Worm (Caenorhabditis elegans): Measurements from ENCODE around the gene Y69E1A.4.
A peak's percentile ranks its signal among the peaks of the same experiment; 100 is the strongest.

Gene Y69E1A.4

ce11 chrIV:10970333-10970732 is 15.3 kb downstream of the Y69E1A.4 start:
- TF ChIP-seq elt-2 (tag; optimal IDR thresholded peaks at IDR 0.05): peak; percentile 97
- TF ChIP-seq nhr-25 (tag; optimal IDR thresholded peaks at IDR 0.05): no peak
- no peak for TF ChIP-seq ama-1 (optimal IDR thresholded peaks at IDR 0.05)
- TF ChIP-seq pqm-1 (tag; optimal IDR thresholded peaks at IDR 0.05): peak; percentile 83
- no peak for TF ChIP-seq nhr-43 (tag; optimal IDR thresholded peaks at IDR 0.05; ENCODE audit: poor library complexity, severe bottlenecking)
- no peak for TF ChIP-seq lin-15B (tag; optimal IDR thresholded peaks at IDR 0.05)
- no peak for TF ChIP-seq ceh-9 (tag; optimal IDR thresholded peaks at IDR 0.05)
- no peak for TF ChIP-seq nhr-77 (tag; optimal IDR thresholded peaks at IDR 0.05)
- TF ChIP-seq pha-4 (tag; optimal IDR thresholded peaks at IDR 0.05): peak; percentile 20

ce11 chrIV:10970767-10971166 is 15.7 kb downstream of the Y69E1A.4 start:
- TF ChIP-seq mdl-1 (tag; optimal IDR thresholded peaks at IDR 0.05): no peak

ce11 chrIV:10971636-10972199 is 16.7 kb downstream of the Y69E1A.4 start:
- TF ChIP-seq nhr-77 (tag; optimal IDR thresholded peaks at IDR 0.05) (no peak), mdl-1 (tag; optimal IDR thresholded peaks at IDR 0.05) (no peak), nhr-25 (tag; optimal IDR thresholded peaks at IDR 0.05) (peak; percentile 69), nhr-237 (tag; optimal IDR thresholded peaks at IDR 0.05) (no peak), daf-12 (tag; optimal IDR thresholded peaks at IDR 0.05) (no peak), elt-2 (tag; optimal IDR thresholded peaks at IDR 0.05) (peak; percentile 14), pha-4 (tag; optimal IDR thresholded peaks at IDR 0.05) (peak; percentile 59), nhr-11 (tag; optimal IDR thresholded peaks at IDR 0.05) (no peak), nhr-23 (tag; optimal IDR thresholded peaks at IDR 0.05) (peak; percentile 25), sea-2 (GFP tag; optimal IDR thresholded peaks at IDR 0.05) (no peak), ceh-16 (tag; optimal IDR thresholded peaks at IDR 0.05) (no peak), ztf-4 (tag; optimal IDR thresholded peaks at IDR 0.05) (no peak), nfya-1 (tag; optimal IDR thresholded peaks at IDR 0.05; ENCODE audit: insufficient read depth) (no peak), aly-2 (tag; optimal IDR thresholded peaks at IDR 0.05) (no peak), jun-1 (tag; optimal IDR thresholded peaks at IDR 0.05) (no peak), ceh-28 (tag; optimal IDR thresholded peaks at IDR 0.05) (no peak), nhr-67 (tag; optimal IDR thresholded peaks at IDR 0.05) (no peak), eor-1 (tag; optimal IDR thresholded peaks at IDR 0.05) (no peak), zag-1 (tag; optimal IDR thresholded peaks at IDR 0.05) (no peak), R02D3.7 (tag; optimal IDR thresholded peaks at IDR 0.05) (no peak), ztf-11 (tag; optimal IDR thresholded peaks at IDR 0.05) (no peak), nhr-12 (tag; optimal IDR thresholded peaks at IDR 0.05) (no peak), ama-1 (optimal IDR thresholded peaks at IDR 0.05) (no peak)

DNA sequence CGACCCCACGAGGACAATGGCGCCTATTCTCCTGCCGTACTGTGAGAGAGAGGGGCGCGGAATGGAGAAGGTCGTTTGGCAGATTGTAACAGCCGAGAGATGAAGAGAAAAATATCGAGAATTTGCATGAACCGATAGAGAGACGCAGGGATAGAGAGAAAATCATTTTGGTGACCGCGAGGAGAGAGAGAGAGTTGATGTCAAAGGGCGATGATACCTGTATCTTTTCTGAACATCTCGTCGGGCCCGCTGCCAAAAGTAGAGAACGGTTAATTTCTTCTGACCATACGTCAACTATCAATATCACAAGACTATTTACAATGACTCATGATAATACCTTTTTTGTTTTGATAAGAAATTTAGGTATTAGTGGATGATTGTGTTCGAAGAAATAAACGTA is 20.9 kb downstream of the Y69E1A.4 start:
- TF ChIP-seq nhr-28 (tag; optimal IDR thresholded peaks at IDR 0.05) (no peak), ceh-82 (tag; optimal IDR thresholded peaks at IDR 0.05) (no peak), mdl-1 (tag; optimal IDR thresholded peaks at IDR 0.05) (peak; percentile 53), ztf-11 (tag; optimal IDR thresholded peaks at IDR 0.05) (no peak), snpc-4 (tag; optimal IDR thresholded peaks at IDR 0.05) (no peak), ama-1 (optimal IDR thresholded peaks at IDR 0.05) (peak; percentile 36), ceh-28 (tag; optimal IDR thresholded peaks at IDR 0.05) (peak; percentile 21), elt-2 (tag; optimal IDR thresholded peaks at IDR 0.05) (peak; percentile 44), daf-12 (tag; optimal IDR thresholded peaks at IDR 0.05) (no peak), nhr-23 (tag; optimal IDR thresholded peaks at IDR 0.05) (peak; percentile 46), hmg-11 (tag; optimal IDR thresholded peaks at IDR 0.05) (peak; percentile 24), nhr-12 (tag; optimal IDR thresholded peaks at IDR 0.05) (no peak), elt-1 (tag; optimal IDR thresholded peaks at IDR 0.05) (peak; percentile 73), unc-62 (GFP tag; optimal IDR thresholded peaks at IDR 0.05) (no peak), nfya-1 (tag; optimal IDR thresholded peaks at IDR 0.05; ENCODE audit: insufficient read depth) (peak; percentile 24), nhr-25 (tag; optimal IDR thresholded peaks at IDR 0.05) (peak; percentile 95), R02D3.7 (tag; optimal IDR thresholded peaks at IDR 0.05) (no peak), pha-4 (tag; optimal IDR thresholded peaks at IDR 0.05) (peak; percentile 55), mml-1 (tag; optimal IDR thresholded peaks at IDR 0.05) (no peak), nhr-43 (tag; optimal IDR thresholded peaks at IDR 0.05; ENCODE audit: poor library complexity, severe bottlenecking) (peak; percentile 61), pqm-1 (tag; optimal IDR thresholded peaks at IDR 0.05) (peak; percentile 22), nhr-77 (tag; optimal IDR thresholded peaks at IDR 0.05) (no peak)

DNA sequence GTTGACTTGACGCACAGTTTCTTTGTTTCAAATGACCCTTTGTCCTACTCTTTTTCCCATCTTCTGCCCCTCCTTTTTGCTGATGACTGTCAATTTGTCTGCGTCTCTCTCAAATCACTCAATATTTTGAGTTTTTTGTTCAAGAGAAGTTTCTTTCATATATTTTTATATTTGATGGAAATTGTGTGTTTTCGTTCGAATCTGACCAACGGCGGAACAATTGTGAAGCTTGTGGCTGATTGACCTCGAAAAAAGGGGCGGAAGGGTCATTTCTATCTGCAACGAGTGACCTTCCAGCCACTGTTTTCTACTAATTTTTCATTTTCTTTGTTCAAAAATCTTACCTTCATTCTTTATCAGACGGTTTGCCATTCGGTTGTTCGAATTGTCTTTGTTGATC is 23.6 kb downstream of the Y69E1A.4 start:
- TF ChIP-seq unc-62 (GFP tag; optimal IDR thresholded peaks at IDR 0.05) (no peak), unc-39 (tag; optimal IDR thresholded peaks at IDR 0.05) (no peak), nhr-25 (tag; optimal IDR thresholded peaks at IDR 0.05) (peak; percentile 61), lin-39 (tag; optimal IDR thresholded peaks at IDR 0.05) (no peak), lin-15B (tag; optimal IDR thresholded peaks at IDR 0.05) (no peak)
